Worm (Caenorhabditis elegans): ENCODE results near the gene C42D4.13.

- no peak for TF ChIP-seq pha-4 (tag; optimal IDR thresholded peaks at IDR 0.05)
- TF ChIP-seq nhr-77 (tag; optimal IDR thresholded peaks at IDR 0.05): no peak
Observed at ce11 chrIV:7211313-7211712, 23.4 kb upstream of the C42D4.13 start.

All from whole organism, L3 larva.